Worm (Caenorhabditis elegans) whole organism, L4 larva: Measurements from ENCODE around the gene ZC449.7.

Experiments used
- F26F4.8 ChIP-seq: fragments of 200-800 bp; sonication (Bioruptor generic); conservative IDR thresholded peaks from 2 replicates; pipeline ENCODE4 v1.3.6; 2022; ENCODE audit warnings: missing genetic modification characterization, missing compliant biosample characterization
- T20F7.1 ChIP-seq: fragments of 200-800 bp; sonication (Bioruptor generic); optimal IDR thresholded peaks from 2 replicates; lab custom pipeline; 2018; ENCODE audit warnings: mild to moderate bottlenecking, missing genetic modification characterization, missing compliant biosample characterization
- T26A8.4 ChIP-seq: fragments of 200-800 bp; sonication (Bioruptor generic); IDR thresholded peaks from 2 replicates; pipeline ENCODE4 v1.3.6; 2022; ENCODE audit warnings: missing genetic modification characterization, missing compliant biosample characterization
- Y48G9A.11 ChIP-seq: fragments of 200-800 bp; sonication (Bioruptor generic); IDR thresholded peaks from 2 replicates; pipeline ENCODE4 v1.3.6; 2022; ENCODE audit warnings: missing genetic modification reagents, missing genetic modification characterization, missing compliant biosample characterization
- Y75B8A.6 ChIP-seq: fragments of 200-800 bp; sonication (Bioruptor generic); IDR thresholded peaks from 2 replicates; pipeline ENCODE4 v1.3.6; 2022; ENCODE audit warnings: missing genetic modification reagents, missing genetic modification characterization, missing compliant biosample characterization
- ZK546.5 ChIP-seq, 2 experiments: sonication (generic microtip); optimal IDR thresholded peaks; 2 replicates each; lab custom pipeline; 2017; ENCODE audit warnings: missing biosample characterization in 2 of 2, missing genetic modification characterization in 2 of 2
- aha-1 ChIP-seq: fragments of 150-350 bp; peaks from one replicate; lab custom pipeline; 2014; ENCODE audit warnings: missing biosample characterization, missing genetic modification characterization
- aly-2 ChIP-seq: sonication (generic microtip); optimal IDR thresholded peaks from 2 replicates; lab custom pipeline; 2018; ENCODE audit warnings: missing biosample characterization, missing genetic modification characterization
- ama-1 ChIP-seq: fragments of 150-350 bp; optimal IDR thresholded peaks from 2 replicates; lab custom pipeline; 2014; ENCODE audit warnings: inconsistent platforms, mixed read lengths
- attf-4 ChIP-seq: sonication (generic microtip); optimal IDR thresholded peaks from 3 replicates; lab custom pipeline; 2017; ENCODE audit warnings: missing biosample characterization, missing genetic modification characterization
- ceh-20 ChIP-seq: fragments of 200-800 bp; sonication (Bioruptor generic); IDR thresholded peaks from 2 replicates; pipeline ENCODE4 v1.3.6; 2022; ENCODE audit warnings: missing genetic modification reagents, missing genetic modification characterization, missing compliant biosample characterization
- ceh-32 ChIP-seq: sonication (generic microtip); optimal IDR thresholded peaks from 2 replicates; lab custom pipeline; 2016; ENCODE audit warnings: mild to moderate bottlenecking, missing genetic modification characterization, missing compliant biosample characterization; ENCODE audit not compliant: poor library complexity
- ces-1 ChIP-seq: fragments of 150-350 bp; sonication (generic microtip); optimal IDR thresholded peaks from 4 replicates; lab custom pipeline; 2014; ENCODE audit warnings: missing biosample characterization, missing genetic modification reagents, missing genetic modification characterization
- cey-2 ChIP-seq: sonication (generic microtip); optimal IDR thresholded peaks from 3 replicates; lab custom pipeline; 2017; ENCODE audit warnings: missing genetic modification characterization, mild to moderate bottlenecking, missing compliant biosample characterization, antibody characterized with exemption, borderline replicate concordance; ENCODE audit not compliant: insufficient read depth
- daf-16 ChIP-seq, 3 experiments: sonication (generic microtip); optimal IDR thresholded peaks; 2 replicates each; lab custom pipeline; 2016 to 2017; ENCODE audit warnings: missing genetic modification characterization in 3 of 3, missing genetic modification reagents in 3 of 3, mild to moderate bottlenecking in 2 of 3, missing compliant biosample characterization in 2 of 3, missing biosample characterization in 1 of 3, moderate library complexity in 1 of 3
- daf-19 ChIP-seq: fragments of 200-800 bp; sonication (Bioruptor generic); conservative IDR thresholded peaks from 2 replicates; pipeline ENCODE4 v1.3.6; 2022; ENCODE audit warnings: missing genetic modification characterization, missing compliant biosample characterization
- dmd-6 ChIP-seq: fragments of 200-800 bp; sonication (Bioruptor generic); IDR thresholded peaks from 2 replicates; pipeline ENCODE4 v1.3.6; 2022; ENCODE audit warnings: missing genetic modification reagents, missing genetic modification characterization, missing compliant biosample characterization
- dmd-9 ChIP-seq: fragments of 200-800 bp; sonication (Bioruptor generic); IDR thresholded peaks from 2 replicates; pipeline ENCODE4 v1.3.6; 2022; ENCODE audit warnings: missing genetic modification reagents, missing genetic modification characterization, missing compliant biosample characterization
- duxl-1 ChIP-seq: sonication (generic microtip); optimal IDR thresholded peaks from 2 replicates; lab custom pipeline; 2016; ENCODE audit warnings: mild to moderate bottlenecking, missing genetic modification characterization, moderate library complexity, missing compliant biosample characterization; ENCODE audit not compliant: poor library complexity
- dve-1 ChIP-seq: sonication (generic microtip); optimal IDR thresholded peaks from 2 replicates; lab custom pipeline; 2017; ENCODE audit warnings: antibody characterized with exemption, mild to moderate bottlenecking, missing genetic modification characterization, missing compliant biosample characterization; ENCODE audit not compliant: insufficient read depth
- fkh-10 ChIP-seq: fragments of 150-350 bp; optimal IDR thresholded peaks from 2 replicates; lab custom pipeline; 2014; ENCODE audit warnings: missing biosample characterization, missing genetic modification reagents, missing genetic modification characterization
- gei-8 ChIP-seq: fragments of 200-800 bp; sonication (Bioruptor generic); optimal IDR thresholded peaks from 2 replicates; lab custom pipeline; 2018; ENCODE audit warnings: mild to moderate bottlenecking, missing genetic modification characterization, missing compliant biosample characterization
- hlh-11 ChIP-seq: fragments of 200-800 bp; sonication (Bioruptor generic); optimal IDR thresholded peaks from 2 replicates; lab custom pipeline; 2018; ENCODE audit warnings: mild to moderate bottlenecking, missing genetic modification characterization, missing compliant biosample characterization
- hmg-1.1 ChIP-seq: fragments of 200-800 bp; sonication (Bioruptor generic); IDR thresholded peaks from 2 replicates; pipeline ENCODE4 v1.3.6; 2022; ENCODE audit warnings: missing genetic modification reagents, missing genetic modification characterization, missing compliant biosample characterization
- jun-1 ChIP-seq: fragments of 150-350 bp; optimal IDR thresholded peaks from 2 replicates; lab custom pipeline; 2014; ENCODE audit warnings: missing biosample characterization, missing genetic modification reagents, missing genetic modification characterization
- lin-1 ChIP-seq: fragments of 200-800 bp; sonication (Bioruptor generic); IDR thresholded peaks from 2 replicates; pipeline ENCODE4 v1.3.6; 2022; ENCODE audit warnings: missing genetic modification reagents, missing genetic modification characterization, missing compliant biosample characterization
- lin-13 ChIP-seq: fragments of 150-350 bp; optimal IDR thresholded peaks from 2 replicates; lab custom pipeline; 2014; ENCODE audit warnings: missing biosample characterization, missing genetic modification reagents, missing genetic modification characterization
- lin-29 ChIP-seq: fragments of 200-800 bp; sonication (Bioruptor generic); IDR thresholded peaks from 2 replicates; pipeline ENCODE4 v1.3.6; 2022; ENCODE audit warnings: missing genetic modification reagents, missing genetic modification characterization, missing compliant biosample characterization
- lin-38 ChIP-seq: fragments of 200-800 bp; sonication (Bioruptor generic); IDR thresholded peaks from 2 replicates; pipeline ENCODE4 v1.3.6; 2022; ENCODE audit warnings: missing genetic modification reagents, missing genetic modification characterization, missing compliant biosample characterization
- lsy-2 ChIP-seq, 2 experiments: fragments of 150-350 bp in 1 of 2; sonication (generic microtip) in 1 of 2; optimal IDR thresholded peaks; 2 replicates each; lab custom pipeline; 2014 to 2017; ENCODE audit warnings: missing biosample characterization in 2 of 2, missing genetic modification characterization in 2 of 2
- mdt-29 ChIP-seq: fragments of 200-800 bp; sonication (Bioruptor generic); IDR thresholded peaks from 2 replicates; pipeline ENCODE4 v1.3.6; 2022; ENCODE audit warnings: missing genetic modification reagents, missing genetic modification characterization, missing compliant biosample characterization
- mes-2 ChIP-seq: sonication (generic microtip); optimal IDR thresholded peaks from 2 replicates; lab custom pipeline; 2016; ENCODE audit warnings: missing genotype, mild to moderate bottlenecking, missing genetic modification characterization, missing compliant biosample characterization; ENCODE audit not compliant: poor library complexity, severe bottlenecking
- nhr-102 ChIP-seq: sonication (generic microtip); optimal IDR thresholded peaks from 2 replicates; lab custom pipeline; 2016; ENCODE audit warnings: mild to moderate bottlenecking, missing genetic modification characterization, moderate library complexity, missing compliant biosample characterization
- nhr-237 ChIP-seq: sonication (generic microtip); optimal IDR thresholded peaks from 2 replicates; lab custom pipeline; 2017; ENCODE audit warnings: missing biosample characterization, missing genetic modification characterization
- nhr-25 ChIP-seq: sonication (generic microtip); optimal IDR thresholded peaks from 2 replicates; lab custom pipeline; 2017; ENCODE audit warnings: missing genetic modification characterization, mild to moderate bottlenecking, missing compliant biosample characterization, antibody characterized with exemption, moderate library complexity, borderline replicate concordance; ENCODE audit not compliant: insufficient read depth
- nhr-28 ChIP-seq: fragments of 150-350 bp; optimal IDR thresholded peaks from 2 replicates; lab custom pipeline; 2014; ENCODE audit warnings: missing biosample characterization, missing genetic modification characterization
- nhr-42 ChIP-seq: fragments of 200-800 bp; sonication (Bioruptor generic); IDR thresholded peaks from 2 replicates; pipeline ENCODE4 v1.3.6; 2022; ENCODE audit warnings: missing genetic modification characterization, missing compliant biosample characterization
- nhr-48 ChIP-seq: sonication (generic microtip); optimal IDR thresholded peaks from 2 replicates; lab custom pipeline; 2016; ENCODE audit warnings: mild to moderate bottlenecking, missing genetic modification characterization, missing compliant biosample characterization
- pqm-1 ChIP-seq: sonication (generic microtip); optimal IDR thresholded peaks from 2 replicates; lab custom pipeline; 2017; ENCODE audit warnings: missing biosample characterization, missing genetic modification characterization
- snpc-1.2 ChIP-seq: fragments of 200-800 bp; sonication (Bioruptor generic); IDR thresholded peaks from 2 replicates; pipeline ENCODE4 v1.3.6; 2022; ENCODE audit warnings: missing genetic modification reagents, missing genetic modification characterization, missing compliant biosample characterization
- tag-97 ChIP-seq: fragments of 200-800 bp; sonication (Bioruptor generic); IDR thresholded peaks from 2 replicates; pipeline ENCODE4 v1.3.6; 2022; ENCODE audit warnings: missing genetic modification characterization, missing compliant biosample characterization
- tra-1 ChIP-seq: fragments of 200-800 bp; sonication (Bioruptor generic); IDR thresholded peaks from 2 replicates; pipeline ENCODE4 v1.3.6; 2022; ENCODE audit warnings: missing genetic modification reagents, missing genetic modification characterization, missing compliant biosample characterization
- zfp-3 ChIP-seq: fragments of 200-800 bp; sonication (Bioruptor generic); conservative IDR thresholded peaks from 2 replicates; pipeline ENCODE4 v1.3.6; 2022; ENCODE audit warnings: missing genetic modification reagents, missing genetic modification characterization, missing compliant biosample characterization
- zip-11 ChIP-seq: fragments of 200-800 bp; sonication (Bioruptor generic); IDR thresholded peaks from 2 replicates; pipeline ENCODE4 v1.3.6; 2022; ENCODE audit warnings: missing genetic modification characterization, missing compliant biosample characterization
- ztf-11 ChIP-seq: fragments of 150-350 bp; optimal IDR thresholded peaks from 2 replicates; lab custom pipeline; 2014; ENCODE audit warnings: missing biosample characterization, missing genetic modification characterization
- ztf-7 ChIP-seq: fragments of 150-350 bp; optimal IDR thresholded peaks from 2 replicates; lab custom pipeline; 2014; ENCODE audit warnings: missing biosample characterization, missing genetic modification characterization

The ZC449.7 gene

DNA sequence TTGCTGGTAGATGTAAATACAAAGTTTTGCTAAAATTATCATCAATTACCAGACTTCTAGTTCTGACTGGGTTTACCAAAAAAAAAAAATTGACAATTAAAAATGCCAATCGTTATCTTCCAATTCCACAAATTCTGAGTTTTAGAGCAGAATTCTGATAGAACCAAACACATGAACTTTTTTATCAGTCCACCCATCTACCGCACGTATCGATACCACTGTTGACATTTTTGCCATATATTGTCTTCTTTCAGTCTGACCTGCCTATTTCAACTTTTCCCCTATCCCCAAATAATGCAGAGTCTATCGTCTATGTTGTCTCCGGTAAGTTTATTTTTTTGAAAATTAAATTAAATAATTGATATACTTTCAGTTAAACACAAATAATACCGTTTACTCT lies at the start of gene ZC449.7:
TSS of gene ZC449.7 (plus strand) at position 249 of the 400 bp plus-strand sequence.
- TF ChIP-seq pqm-1 (tag; lab: Kevin White, UChicago) (peak; percentile 24), nhr-28 (tag; lab: Kevin White, UChicago) (peak; percentile 19), aha-1 (tag; lab: Kevin White, UChicago) (peak; percentile 59), ZK546.5 (tag; optimal IDR thresholded peaks at IDR 0.05; lab: Kevin White, UChicago) (no peak), nhr-102 (tag; lab: Kevin White, UChicago) (no peak), daf-16 (GFP tag; optimal IDR thresholded peaks at IDR 0.05; lab: Kevin White, UChicago) (no peak), daf-16 (tag; optimal IDR thresholded peaks at IDR 0.05; lab: Kevin White, UChicago) (peak; percentile 54), aly-2 (no peak), dmd-6 (peak; percentile 30; the same call in 1 of the 2 replicates), attf-4 (tag; lab: Kevin White, UChicago) (no peak), Y75B8A.6 (no peak)
- TF ChIP-seq, all 104 proteins: peak for 5

DNA sequence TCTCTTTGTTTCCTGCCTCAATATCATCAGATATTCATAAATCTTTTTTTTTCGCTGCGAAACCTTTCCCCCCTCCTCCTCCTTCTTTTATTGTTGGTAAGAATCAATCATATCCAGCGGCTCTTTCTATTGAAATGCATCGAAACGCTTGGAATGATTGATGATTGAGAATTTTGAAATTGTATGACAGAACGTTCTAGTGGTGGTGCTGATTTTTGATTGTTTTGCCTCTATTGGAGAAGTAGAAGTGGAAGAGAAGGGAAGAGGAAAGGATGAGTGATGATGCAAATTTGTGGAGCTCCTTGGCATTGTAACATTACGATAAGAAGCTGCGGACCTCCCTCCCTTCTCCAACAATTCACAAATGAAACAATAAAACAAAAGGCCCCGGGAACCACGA lies 48.3 kb upstream of the ZC449.7 start:
- TF ChIP-seq ceh-32 (tag; lab: Kevin White, UChicago) (no peak), Y48G9A.11 (GFP tag; lab: Robert Waterston, UW) (no peak), nhr-28 (tag; lab: Kevin White, UChicago) (no peak), dmd-9 (GFP tag; lab: Robert Waterston, UW) (no peak), ztf-11 (tag; lab: Kevin White, UChicago) (no peak), ama-1 (lab: Kevin White, UChicago) (no peak), ces-1 (no peak), fkh-10 (no peak), nhr-237 (no peak), nhr-48 (tag; lab: Kevin White, UChicago) (no peak), lin-1 (GFP tag; lab: Robert Waterston, UW) (no peak), daf-19 (GFP tag; lab: Robert Waterston, UW) (no peak), lin-38 (GFP tag; lab: Robert Waterston, UW) (no peak)

DNA sequence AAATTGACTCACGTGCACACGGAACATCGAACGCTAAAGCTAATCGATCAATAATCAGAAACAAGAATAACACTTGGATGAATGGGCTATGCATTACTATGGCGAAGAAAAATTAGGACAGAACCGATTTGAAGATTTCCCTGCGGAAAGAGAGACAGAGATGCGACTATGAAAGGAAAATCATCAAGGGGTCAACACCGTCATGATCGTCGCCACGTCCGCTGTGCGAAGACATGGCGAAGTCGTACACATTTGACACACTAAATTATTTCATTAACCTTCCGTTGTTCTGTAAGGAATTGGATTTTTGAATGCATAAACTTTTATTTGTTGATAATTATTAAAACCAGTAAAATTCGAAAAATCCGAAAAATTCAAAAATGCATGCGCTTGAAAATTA lies 44.6 kb upstream of the ZC449.7 start, which contains the start of gene M03F4.6:
TSS of gene M03F4.6 (minus strand) at position 101 of the 400 bp plus-strand sequence.
- peak; percentile 64; the same call in 1 of the 2 replicates for TF ChIP-seq tra-1 (GFP tag; lab: Robert Waterston, UW)
- no peak for TF ChIP-seq jun-1
- TF ChIP-seq daf-16 (GFP tag; optimal IDR thresholded peaks at IDR 0.05; lab: Kevin White, UChicago), result peak; percentile 53 to 56
- no peak for TF ChIP-seq daf-16 (tag; optimal IDR thresholded peaks at IDR 0.05; lab: Kevin White, UChicago)
- TF ChIP-seq aha-1 (tag; lab: Kevin White, UChicago), result peak; percentile 88
- peak in 1 of 2 experiments; percentile 56 for TF ChIP-seq lsy-2 (tag; optimal IDR thresholded peaks at IDR 0.05; lab: Kevin White, UChicago)
- TF ChIP-seq hlh-11 (tag; lab: Kevin White, UChicago), result peak; percentile 62
- TF ChIP-seq F26F4.8 (GFP tag; lab: Robert Waterston, UW), result no peak
- TF ChIP-seq nhr-25 (tag; lab: Kevin White, UChicago), result peak; percentile 4
- TF ChIP-seq ceh-20 (GFP tag; lab: Robert Waterston, UW), result peak; percentile 37; the same call in 1 of the 2 replicates
- peak; percentile 41 for TF ChIP-seq dve-1 (tag; lab: Kevin White, UChicago)
- peak; percentile 65 for TF ChIP-seq Y75B8A.6
- TF ChIP-seq zfp-3, result peak; percentile 92
- 0 out of 2 replicates have a peak, but pooled peaks have one; percentile 58 for TF ChIP-seq nhr-42 (GFP tag; lab: Robert Waterston, UW)
- TF ChIP-seq lin-13 (GFP tag; lab: Kevin White, UChicago), result peak; percentile 1
- peak; percentile 2 for TF ChIP-seq T20F7.1 (GFP tag; lab: Kevin White, UChicago)
- TF ChIP-seq zip-11, result no peak
- peak; percentile 63 for TF ChIP-seq duxl-1
- TF ChIP-seq lin-29 (GFP tag; lab: Robert Waterston, UW), result 0 out of 2 replicates have a peak, but pooled peaks have one; percentile 23
- peak; percentile 3 for TF ChIP-seq mes-2 (tag; lab: Kevin White, UChicago)
- peak; percentile 43 for TF ChIP-seq lin-38 (GFP tag; lab: Robert Waterston, UW)
- 0 out of 2 replicates have a peak, but pooled peaks have one; percentile 46 for TF ChIP-seq mdt-29 (GFP tag; lab: Robert Waterston, UW)
- TF ChIP-seq tag-97 (GFP tag; lab: Robert Waterston, UW), result no peak
- TF ChIP-seq snpc-1.2 (GFP tag; lab: Robert Waterston, UW), result no peak
- TF ChIP-seq cey-2 (tag; lab: Kevin White, UChicago), result no peak
- TF ChIP-seq T26A8.4 (GFP tag; lab: Robert Waterston, UW), result peak; percentile 87
- no peak for TF ChIP-seq ztf-7
- peak; percentile 55; the same call in 1 of the 2 replicates for TF ChIP-seq hmg-1.1
- no peak for TF ChIP-seq gei-8 (GFP tag; lab: Kevin White, UChicago)
